Worm (Caenorhabditis elegans) whole organism, young adult: Measurements from ENCODE around the gene str-139.

Experiments
- B0035.1 ChIP-seq: sonication (generic microtip); optimal IDR thresholded peaks from 2 replicates; lab custom pipeline; 2016; ENCODE audit warnings: missing genetic modification characterization, mild to moderate bottlenecking, missing compliant biosample characterization, missing genotype, missing genetic modification reagents
- F22D6.2 ChIP-seq: sonication (generic microtip); optimal IDR thresholded peaks from 2 replicates; lab custom pipeline; 2016; ENCODE audit warnings: mild to moderate bottlenecking, missing genetic modification characterization, missing compliant biosample characterization
- F39B2.1 ChIP-seq: fragments of 200-800 bp; sonication (Bioruptor generic); IDR thresholded peaks from 2 replicates; pipeline ENCODE4 v1.3.6; 2022; ENCODE audit warnings: missing genetic modification reagents, missing genetic modification characterization, missing compliant biosample characterization
- F52B5.7 ChIP-seq: sonication (generic microtip); optimal IDR thresholded peaks from 2 replicates; lab custom pipeline; 2016; ENCODE audit warnings: mild to moderate bottlenecking, missing genetic modification characterization, missing compliant biosample characterization
- K11D2.4 ChIP-seq: fragments of 200-800 bp; sonication (Bioruptor generic); IDR thresholded peaks from 2 replicates; pipeline ENCODE4 v1.3.6; 2022; ENCODE audit warnings: missing genetic modification reagents, missing genetic modification characterization, missing compliant biosample characterization
- Y53G8AR.9 ChIP-seq: fragments of 200-800 bp; sonication (Bioruptor generic); conservative IDR thresholded peaks from 2 replicates; pipeline ENCODE4 v1.3.6; 2022; ENCODE audit warnings: missing genetic modification reagents, missing genetic modification characterization, missing compliant biosample characterization
- Y56A3A.18 ChIP-seq: fragments of 200-800 bp; sonication (Bioruptor generic); IDR thresholded peaks from 2 replicates; pipeline ENCODE4 v1.3.6; 2022; ENCODE audit warnings: missing genetic modification reagents, missing genetic modification characterization, missing compliant biosample characterization
- Y79H2A.3 ChIP-seq: fragments of 200-800 bp; sonication (Bioruptor generic); conservative IDR thresholded peaks from 2 replicates; pipeline ENCODE4 v1.3.6; 2022; ENCODE audit warnings: missing genetic modification reagents, missing genetic modification characterization, missing compliant biosample characterization
- Y95B8A.8 ChIP-seq: fragments of 200-800 bp; sonication (Bioruptor generic); IDR thresholded peaks from 2 replicates; pipeline ENCODE4 v1.3.6; 2022; ENCODE audit warnings: missing genetic modification reagents, missing genetic modification characterization, missing compliant biosample characterization
- ama-1 ChIP-seq, 3 experiments: fragments of 150-350 bp in 1 of 3; sonication (generic microtip) in 2 of 3; optimal IDR thresholded peaks; 2 replicates each; lab custom pipeline; 2014 to 2018; ENCODE audit warnings: missing biosample characterization in 2 of 3, missing genetic modification characterization in 2 of 3, missing genetic modification reagents in 2 of 3
- atf-7 ChIP-seq: sonication (generic microtip); optimal IDR thresholded peaks from 2 replicates; lab custom pipeline; 2017; ENCODE audit warnings: mild to moderate bottlenecking, missing genetic modification characterization, missing compliant biosample characterization
- ccch-3 ChIP-seq: fragments of 200-800 bp; sonication (Bioruptor generic); optimal IDR thresholded peaks from 2 replicates; lab custom pipeline; 2018; ENCODE audit warnings: mild to moderate bottlenecking, missing genetic modification characterization, missing compliant biosample characterization
- cebp-2 ChIP-seq: fragments of 200-800 bp; sonication (Bioruptor generic); IDR thresholded peaks from 2 replicates; pipeline ENCODE4 v1.3.6; 2022; ENCODE audit warnings: missing genetic modification characterization, missing compliant biosample characterization
- ceh-100 ChIP-seq: fragments of 200-800 bp; sonication (Bioruptor generic); IDR thresholded peaks from 2 replicates; pipeline ENCODE4 v1.3.6; 2022; ENCODE audit warnings: missing genetic modification reagents, missing genetic modification characterization, missing compliant biosample characterization
- dox-1 ChIP-seq: fragments of 200-800 bp; sonication (Bioruptor generic); IDR thresholded peaks from 2 replicates; pipeline ENCODE4 v1.3.6; 2022; ENCODE audit warnings: missing genetic modification reagents, missing genetic modification characterization, missing compliant biosample characterization
- efl-1 ChIP-seq: fragments of 150-350 bp; optimal IDR thresholded peaks from 2 replicates; lab custom pipeline; 2014; ENCODE audit warnings: missing biosample characterization, missing genetic modification reagents, missing genetic modification characterization
- gei-17 ChIP-seq: fragments of 200-800 bp; sonication (Bioruptor generic); optimal IDR thresholded peaks from 2 replicates; lab custom pipeline; 2018; ENCODE audit warnings: mild to moderate bottlenecking, missing genetic modification characterization, missing compliant biosample characterization
- him-1 ChIP-seq: sonication (generic microtip); optimal IDR thresholded peaks from 2 replicates; lab custom pipeline; 2016; ENCODE audit warnings: missing genotype, missing genetic modification reagents, missing genetic modification characterization, missing compliant biosample characterization
- hlh-26 ChIP-seq: fragments of 200-800 bp; sonication (Bioruptor generic); conservative IDR thresholded peaks from 2 replicates; pipeline ENCODE4 v1.3.6; 2022; ENCODE audit warnings: missing genetic modification reagents, missing genetic modification characterization, missing compliant biosample characterization
- hmg-1.2 ChIP-seq: fragments of 200-800 bp; sonication (Bioruptor generic); IDR thresholded peaks from 2 replicates; pipeline ENCODE4 v1.3.6; 2022; ENCODE audit warnings: missing genetic modification reagents, missing genetic modification characterization, missing compliant biosample characterization
- hrde-1 ChIP-seq: sonication (generic microtip); optimal IDR thresholded peaks from 2 replicates; lab custom pipeline; 2016; ENCODE audit warnings: missing genetic modification characterization, mild to moderate bottlenecking, missing compliant biosample characterization, moderate library complexity, missing genotype, missing genetic modification reagents, borderline replicate concordance
- hsf-1 ChIP-seq: fragments of 200-800 bp; sonication (Bioruptor generic); IDR thresholded peaks from 2 replicates; pipeline ENCODE4 v1.3.6; 2022; ENCODE audit warnings: missing genetic modification reagents, missing genetic modification characterization, missing compliant biosample characterization
- lin-40 ChIP-seq: sonication (generic microtip); optimal IDR thresholded peaks from 2 replicates; lab custom pipeline; 2016; ENCODE audit warnings: missing genetic modification characterization, mild to moderate bottlenecking, missing compliant biosample characterization, missing genotype, missing genetic modification reagents
- madf-8 ChIP-seq: fragments of 200-800 bp; sonication (Bioruptor generic); conservative IDR thresholded peaks from 2 replicates; pipeline ENCODE4 v1.3.6; 2022; ENCODE audit warnings: missing genetic modification reagents, missing genetic modification characterization, missing compliant biosample characterization
- nfya-2 ChIP-seq: fragments of 200-800 bp; sonication (Bioruptor generic); IDR thresholded peaks from 2 replicates; pipeline ENCODE4 v1.3.6; 2022; ENCODE audit warnings: missing genetic modification reagents, missing genetic modification characterization, missing compliant biosample characterization
- nfyb-1 ChIP-seq: fragments of 200-800 bp; sonication (Bioruptor generic); IDR thresholded peaks from 2 replicates; pipeline ENCODE4 v1.3.6; 2022; ENCODE audit warnings: missing genetic modification reagents, missing genetic modification characterization, missing compliant biosample characterization
- rpc-1 ChIP-seq, 2 experiments: fragments of 150-350 bp in 1 of 2; sonication (generic microtip) in 1 of 2; optimal IDR thresholded peaks; 2 replicates each; lab custom pipeline; 2014 to 2018; ENCODE audit warnings: missing biosample characterization in 1 of 2, missing genetic modification characterization in 1 of 2, missing genetic modification reagents in 1 of 2, missing genotype in 1 of 2
- somi-1 ChIP-seq: fragments of 200-800 bp; sonication (Bioruptor generic); optimal IDR thresholded peaks from 2 replicates; lab custom pipeline; 2018; ENCODE audit warnings: mild to moderate bottlenecking, missing genetic modification characterization, missing compliant biosample characterization
- tbp1 ChIP-seq: fragments of 200-800 bp; sonication (Bioruptor generic); optimal IDR thresholded peaks from 2 replicates; lab custom pipeline; 2018; ENCODE audit warnings: mild to moderate bottlenecking, missing genetic modification characterization, missing compliant biosample characterization
- tlf-1 ChIP-seq: fragments of 200-800 bp; sonication (Bioruptor generic); optimal IDR thresholded peaks from 2 replicates; lab custom pipeline; 2018; ENCODE audit warnings: mild to moderate bottlenecking, missing genetic modification characterization, missing compliant biosample characterization
- xnd-1 ChIP-seq: sonication (generic microtip); optimal IDR thresholded peaks from 2 replicates; lab custom pipeline; 2016; ENCODE audit warnings: missing genotype, missing genetic modification reagents, missing genetic modification characterization, missing compliant biosample characterization
- zim-3 ChIP-seq: sonication (generic microtip); optimal IDR thresholded peaks from 2 replicates; lab custom pipeline; 2017; ENCODE audit warnings: mild to moderate bottlenecking, missing genetic modification characterization, moderate library complexity, missing compliant biosample characterization
- ztf-3 ChIP-seq: fragments of 200-800 bp; sonication (Bioruptor generic); optimal IDR thresholded peaks from 2 replicates; lab custom pipeline; 2018; ENCODE audit warnings: mild to moderate bottlenecking, missing genetic modification characterization, missing compliant biosample characterization

The str-139 gene

ce11 chrV:8041336-8041868 is 20.6 kb downstream of the str-139 start:
- TF ChIP-seq madf-8: no peak
- no peak for TF ChIP-seq Y79H2A.3 (GFP tag; lab: Robert Waterston, UW)
- TF ChIP-seq B0035.1 (tag; lab: Kevin White, UChicago): no peak

- TF ChIP-seq rpc-1 (optimal IDR thresholded peaks at IDR 0.05; lab: Kevin White, UChicago) (peak; percentile 38), rpc-1 (tag; optimal IDR thresholded peaks at IDR 0.05; lab: Kevin White, UChicago) (no peak), F39B2.1 (GFP tag; lab: Robert Waterston, UW) (no peak), dox-1 (GFP tag; lab: Robert Waterston, UW) (0 out of 2 replicates have a peak, but pooled peaks have one; percentile 5), somi-1 (GFP tag; lab: Kevin White, UChicago) (peak; percentile 54), ama-1 (optimal IDR thresholded peaks at IDR 0.05; lab: Kevin White, UChicago) (peak; percentile 86), ama-1 (GFP tag; optimal IDR thresholded peaks at IDR 0.05; lab: Kevin White, UChicago) (no peak), hsf-1 (GFP tag; lab: Robert Waterston, UW) (peak; percentile 89), nfya-2 (GFP tag; lab: Robert Waterston, UW) (no peak)
Observed at ce11 chrV:8040247-8041084, 21.5 kb downstream of the str-139 start.

ce11 chrV:8039606-8040005 is 22.4 kb downstream of the str-139 start:
- TF ChIP-seq F22D6.2 (tag; lab: Kevin White, UChicago) (no peak), Y56A3A.18 (0 out of 2 replicates have a peak, but pooled peaks have one; percentile 10)

- TF ChIP-seq nfyb-1 (GFP tag; lab: Robert Waterston, UW) (0 out of 2 replicates have a peak, but pooled peaks have one; percentile 48), Y95B8A.8 (GFP tag; lab: Robert Waterston, UW) (0 out of 2 replicates have a peak, but pooled peaks have one; percentile 5), K11D2.4 (peak; percentile 68; the same call in 1 of the 2 replicates), atf-7 (tag; lab: Kevin White, UChicago) (peak; percentile 3), ztf-3 (GFP tag; lab: Kevin White, UChicago) (no peak), ama-1 (optimal IDR thresholded peaks at IDR 0.05; lab: Kevin White, UChicago) (peak; percentile 14), ama-1 (GFP tag; optimal IDR thresholded peaks at IDR 0.05; lab: Kevin White, UChicago) (no peak), dox-1 (GFP tag; lab: Robert Waterston, UW) (0 out of 2 replicates have a peak, but pooled peaks have one; percentile 5), tbp1 (GFP tag; lab: Kevin White, UChicago) (no peak), xnd-1 (tag; lab: Kevin White, UChicago) (no peak), B0035.1 (tag; lab: Kevin White, UChicago) (peak; percentile 42), ceh-100 (no peak), lin-40 (tag; lab: Kevin White, UChicago) (peak; percentile 1), cebp-2 (GFP tag; lab: Robert Waterston, UW) (no peak), Y53G8AR.9 (GFP tag; lab: Robert Waterston, UW) (0 out of 2 replicates have a peak, but pooled peaks have one; percentile 33), hmg-1.2 (GFP tag; lab: Robert Waterston, UW) (0 out of 2 replicates have a peak, but pooled peaks have one; percentile 15), gei-17 (GFP tag; lab: Kevin White, UChicago) (peak; percentile 28)
Observed at ce11 chrV:8039085-8039525, 22.9 kb downstream of the str-139 start.

- TF ChIP-seq him-1 (tag; lab: Kevin White, UChicago) (no peak), zim-3 (no peak), efl-1 (GFP tag; lab: Kevin White, UChicago) (no peak), tlf-1 (GFP tag; lab: Kevin White, UChicago) (no peak), hlh-26 (no peak), F52B5.7 (tag; lab: Kevin White, UChicago) (no peak), ccch-3 (no peak), hrde-1 (tag; lab: Kevin White, UChicago) (no peak)
- TF ChIP-seq, all 124 proteins: peak for 0
Observed at ce11 chrV:8035947-8036346, 26.0 kb downstream of the str-139 start, which contains the start of gene ZC513.14. Gene ZC513.14, minus strand, starts transcription at chrV:8036047.
